Worm (Caenorhabditis elegans) whole organism, L4 larva: ENCODE data around the gene col-187.

Source experiments
- ceh-62 ChIP-seq: sonication (generic microtip); optimal IDR thresholded peaks from 2 replicates; lab custom pipeline; 2017; ENCODE audit warnings: missing biosample characterization, missing genetic modification characterization
- dve-1 ChIP-seq: sonication (generic microtip); optimal IDR thresholded peaks from 2 replicates; lab custom pipeline; 2017; ENCODE audit warnings: antibody characterized with exemption, mild to moderate bottlenecking, missing genetic modification characterization, missing compliant biosample characterization; ENCODE audit not compliant: insufficient read depth
- egl-27 ChIP-seq: sonication (generic microtip); optimal IDR thresholded peaks from 3 replicates; lab custom pipeline; 2017; ENCODE audit warnings: missing biosample characterization, missing genetic modification reagents, missing genetic modification characterization
- lin-39 ChIP-seq: fragments of 150-350 bp; optimal IDR thresholded peaks from 2 replicates; lab custom pipeline; 2014; ENCODE audit warnings: missing biosample characterization, missing genetic modification reagents, missing genetic modification characterization
- lir-3 ChIP-seq: sonication (generic microtip); optimal IDR thresholded peaks from 2 replicates; lab custom pipeline; 2016; ENCODE audit warnings: mild to moderate bottlenecking, missing genetic modification characterization, missing compliant biosample characterization
- nhr-25 ChIP-seq: sonication (generic microtip); optimal IDR thresholded peaks from 2 replicates; lab custom pipeline; 2017; ENCODE audit warnings: missing genetic modification characterization, mild to moderate bottlenecking, missing compliant biosample characterization, antibody characterized with exemption, moderate library complexity, borderline replicate concordance; ENCODE audit not compliant: insufficient read depth
- nhr-77 ChIP-seq: fragments of 150-350 bp; optimal IDR thresholded peaks from 2 replicates; lab custom pipeline; 2014; ENCODE audit warnings: missing biosample characterization, missing genetic modification characterization
- unc-62 ChIP-seq, 3 experiments: fragments of 150-350 bp in 1 of 3; sonication (generic microtip); optimal IDR thresholded peaks in 2 of 3; peaks in 1 of 3; 1 replicate in 1 of 3; 2 replicates in 2 of 3; lab custom pipeline; 2014 to 2017; ENCODE audit warnings: missing biosample characterization in 3 of 3, missing genetic modification characterization in 3 of 3, missing genetic modification reagents in 3 of 3, missing genotype in 1 of 3

ce11 chrX:16044325-16044724, 28.4 kb upstream of the col-187 start:
- TF ChIP-seq egl-27 (no peak), nhr-77 (no peak), ceh-62 (tag; lab: Kevin White, UChicago) (no peak), lir-3 (tag; lab: Kevin White, UChicago) (no peak), nhr-25 (tag; lab: Kevin White, UChicago) (no peak), unc-62 (GFP tag; optimal IDR thresholded peaks at IDR 0.05 in 1 of 2; lab: Kevin White, UChicago) (peak in 1 of 2 experiments; percentile 48), unc-62 (tag; optimal IDR thresholded peaks at IDR 0.05; lab: Kevin White, UChicago) (no peak), lin-39 (tag; lab: Kevin White, UChicago) (no peak), dve-1 (tag; lab: Kevin White, UChicago) (no peak)
